Worm (Caenorhabditis elegans) whole organism, L2 larva: ENCODE data around the gene fbxa-100.

Experiments
- C34F6.9 ChIP-seq: fragments of 150-350 bp; optimal IDR thresholded peaks from 2 replicates; lab custom pipeline; 2014; ENCODE audit warnings: missing biosample characterization, missing genetic modification characterization
- ceh-82 ChIP-seq: fragments of 150-350 bp; optimal IDR thresholded peaks from 2 replicates; lab custom pipeline; 2014; ENCODE audit warnings: missing biosample characterization, missing genetic modification characterization
- nhr-12 ChIP-seq: fragments of 150-350 bp; optimal IDR thresholded peaks from 2 replicates; lab custom pipeline; 2014; ENCODE audit warnings: missing biosample characterization, missing genetic modification characterization
- nhr-6 ChIP-seq: fragments of 150-350 bp; optimal IDR thresholded peaks from 2 replicates; lab custom pipeline; 2014; ENCODE audit warnings: missing biosample characterization, missing genetic modification characterization
- ztf-11 ChIP-seq: sonication (generic microtip); optimal IDR thresholded peaks from 2 replicates; lab custom pipeline; 2017; ENCODE audit warnings: missing biosample characterization, missing genetic modification characterization

ce11 chrV:16058872-16059271 lies 3.0 kb downstream of the fbxa-100 start, which contains the start of gene F14H3.6:
- TF ChIP-seq nhr-12 (tag; lab: Kevin White, UChicago) (no peak), ceh-82 (tag; lab: Kevin White, UChicago) (no peak), nhr-6 (no peak), ztf-11 (tag; lab: Kevin White, UChicago) (no peak), C34F6.9 (tag; lab: Kevin White, UChicago) (no peak)
